Worm (Caenorhabditis elegans) whole organism, early embryonic: ENCODE data around the gene ceh-63.

Experiments
- B0310.2 ChIP-seq: sonication (generic microtip); optimal IDR thresholded peaks from 2 replicates; lab custom pipeline; 2016; ENCODE audit warnings: mild to moderate bottlenecking, missing genetic modification characterization, missing compliant biosample characterization
- F13C5.2 ChIP-seq: sonication (generic microtip); optimal IDR thresholded peaks from 2 replicates; lab custom pipeline; 2017; ENCODE audit warnings: mild to moderate bottlenecking, missing genetic modification characterization, inconsistent platforms, missing compliant biosample characterization
- aly-1 ChIP-seq: sonication (generic microtip); optimal IDR thresholded peaks from 2 replicates; lab custom pipeline; 2016; ENCODE audit warnings: missing genetic modification characterization, missing compliant biosample characterization
- ama-1 ChIP-seq: fragments of 150-350 bp; optimal IDR thresholded peaks from 2 replicates; lab custom pipeline; 2014
- ceh-13 ChIP-seq: fragments of 200-800 bp; sonication (Bioruptor generic); optimal IDR thresholded peaks from 2 replicates; lab custom pipeline; 2018; ENCODE audit warnings: mild to moderate bottlenecking, missing genetic modification characterization, missing compliant biosample characterization
- ceh-36 ChIP-seq: sonication (generic microtip); optimal IDR thresholded peaks from 2 replicates; lab custom pipeline; 2016; ENCODE audit warnings: missing genetic modification characterization, inconsistent platforms, missing compliant biosample characterization
- ets-7 ChIP-seq: sonication (generic microtip); optimal IDR thresholded peaks from 2 replicates; lab custom pipeline; 2016; ENCODE audit warnings: missing genotype, missing genetic modification characterization, missing compliant biosample characterization
- flt-1 ChIP-seq: fragments of 200-800 bp; sonication (Bioruptor generic); IDR thresholded peaks from 2 replicates; pipeline ENCODE4 v1.3.6; 2022; ENCODE audit warnings: missing genetic modification characterization, missing compliant biosample characterization
- hmbx-1 ChIP-seq: sonication (generic microtip); optimal IDR thresholded peaks from 2 replicates; lab custom pipeline; 2016; ENCODE audit warnings: mild to moderate bottlenecking, missing genetic modification characterization, missing compliant biosample characterization
- hmg-4 ChIP-seq: fragments of 200-800 bp; sonication (Bioruptor generic); optimal IDR thresholded peaks from 2 replicates; lab custom pipeline; 2018; ENCODE audit warnings: mild to moderate bottlenecking, missing genetic modification characterization, missing compliant biosample characterization
- hnd-1 ChIP-seq: sonication (generic microtip); optimal IDR thresholded peaks from 2 replicates; lab custom pipeline; 2016; ENCODE audit warnings: missing genetic modification characterization, missing compliant biosample characterization
- pes-1 ChIP-seq: fragments of 200-800 bp; sonication (Bioruptor generic); IDR thresholded peaks from 2 replicates; pipeline ENCODE4 v1.3.6; 2022; ENCODE audit warnings: missing genetic modification reagents, missing genetic modification characterization, missing compliant biosample characterization
- scrt-1 ChIP-seq: fragments of 200-800 bp; sonication (Bioruptor generic); IDR thresholded peaks from 2 replicates; pipeline ENCODE4 v1.3.6; 2022; ENCODE audit warnings: missing genetic modification characterization, missing compliant biosample characterization
- sea-1 ChIP-seq: fragments of 200-800 bp; sonication (Bioruptor generic); conservative IDR thresholded peaks from 2 replicates; pipeline ENCODE4 v1.3.6; 2022; ENCODE audit warnings: missing genetic modification characterization, missing compliant biosample characterization
- tbx-11 ChIP-seq: fragments of 200-800 bp; sonication (Bioruptor generic); IDR thresholded peaks from 2 replicates; pipeline ENCODE4 v1.3.6; 2022; ENCODE audit warnings: missing genetic modification characterization, missing compliant biosample characterization
- tbx-37 ChIP-seq: fragments of 200-800 bp; sonication (Bioruptor generic); conservative IDR thresholded peaks from 2 replicates; pipeline ENCODE4 v1.3.6; 2022; ENCODE audit warnings: missing genetic modification reagents, missing genetic modification characterization, missing compliant biosample characterization
- tra-4 ChIP-seq: sonication (generic microtip); optimal IDR thresholded peaks from 2 replicates; lab custom pipeline; 2017; ENCODE audit warnings: missing genetic modification characterization, missing compliant biosample characterization

Gene ceh-63

DNA sequence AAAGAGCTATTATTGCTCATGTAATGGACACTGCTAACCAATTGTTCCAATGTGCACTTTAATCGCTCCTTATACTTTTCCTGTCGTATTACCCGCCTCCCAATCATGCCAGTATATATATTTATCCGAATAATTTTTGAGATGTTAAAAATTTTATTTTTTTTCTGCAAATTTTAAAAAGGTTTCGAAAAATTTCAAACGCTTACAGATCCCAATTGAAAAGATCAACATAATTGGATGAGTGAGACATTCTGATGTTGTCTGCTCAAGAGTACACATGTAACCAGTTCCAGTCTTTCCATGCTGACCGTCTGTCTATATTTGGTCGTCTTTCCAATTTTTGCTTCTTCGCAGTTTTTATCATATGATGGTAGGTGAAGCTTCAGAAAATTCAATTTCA is 14.7 kb downstream of the ceh-63 start, which contains the start of gene R11G1.1:
Gene R11G1.1, plus strand, starts transcription at position 301 of the 400 bp plus-strand sequence.
- TF ChIP-seq ceh-36 (tag; lab: Kevin White, UChicago) (no peak), hmbx-1 (no peak), ama-1 (lab: Kevin White, UChicago) (no peak), scrt-1 (GFP tag; lab: Robert Waterston, UW) (no peak), F13C5.2 (tag; lab: Kevin White, UChicago) (no peak), hmg-4 (GFP tag; lab: Kevin White, UChicago) (no peak), hnd-1 (tag; lab: Kevin White, UChicago) (no peak), flt-1 (GFP tag; lab: Robert Waterston, UW) (no peak)

DNA sequence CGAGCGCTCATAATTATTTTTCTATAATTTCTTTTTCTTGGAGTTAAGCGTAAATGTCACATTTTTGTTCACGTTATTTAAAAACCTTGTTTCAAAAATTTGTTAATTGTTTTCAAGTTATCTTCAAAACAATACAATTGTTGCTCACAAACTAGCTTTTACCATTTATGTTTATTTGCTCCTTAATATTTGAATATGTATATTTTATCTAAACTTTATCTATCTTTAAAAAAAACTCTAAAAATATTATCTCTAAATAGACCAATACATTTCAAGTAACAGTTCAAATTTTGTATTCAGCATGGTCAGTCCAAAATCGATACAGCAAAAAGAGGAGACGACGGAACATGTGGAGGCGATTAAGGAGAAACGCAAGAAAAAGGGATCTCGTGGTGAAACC is 17.9 kb downstream of the ceh-63 start, which contains the start of gene R11G1.7:
Gene R11G1.7, plus strand, starts transcription at position 301 of the 400 bp plus-strand sequence.
- TF ChIP-seq ceh-36 (tag; lab: Kevin White, UChicago), result no peak
- no peak for TF ChIP-seq tbx-37 (GFP tag; lab: Robert Waterston, UW)

DNA sequence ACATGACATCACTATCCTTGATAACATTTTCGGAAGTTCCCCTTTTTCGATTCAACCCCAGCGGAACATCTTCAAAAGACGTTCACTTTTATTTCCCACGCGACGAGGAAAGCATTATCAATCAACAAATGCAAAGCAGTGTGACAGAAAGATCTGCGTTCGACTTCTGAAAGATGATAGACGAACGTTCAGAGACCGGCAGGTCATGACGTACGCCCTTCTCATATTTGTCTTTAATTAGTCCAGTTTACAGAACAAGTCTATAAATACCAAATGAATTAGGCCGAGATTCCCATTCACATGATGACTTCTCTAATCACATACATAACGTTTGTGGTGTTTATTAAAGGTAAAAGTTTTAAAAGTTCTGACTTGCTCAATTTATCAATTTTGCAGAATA is 19.2 kb downstream of the ceh-63 start, which contains the start of gene R11G1.11:
Gene R11G1.11, plus strand, starts transcription at position 301 of the 400 bp plus-strand sequence.
- TF ChIP-seq pes-1 (GFP tag; lab: Robert Waterston, UW) (no peak), tra-4 (tag; lab: Kevin White, UChicago) (no peak), ceh-36 (tag; lab: Kevin White, UChicago) (no peak), tbx-11 (GFP tag; lab: Robert Waterston, UW) (no peak), hnd-1 (tag; lab: Kevin White, UChicago) (no peak), tbx-37 (GFP tag; lab: Robert Waterston, UW) (no peak)

DNA sequence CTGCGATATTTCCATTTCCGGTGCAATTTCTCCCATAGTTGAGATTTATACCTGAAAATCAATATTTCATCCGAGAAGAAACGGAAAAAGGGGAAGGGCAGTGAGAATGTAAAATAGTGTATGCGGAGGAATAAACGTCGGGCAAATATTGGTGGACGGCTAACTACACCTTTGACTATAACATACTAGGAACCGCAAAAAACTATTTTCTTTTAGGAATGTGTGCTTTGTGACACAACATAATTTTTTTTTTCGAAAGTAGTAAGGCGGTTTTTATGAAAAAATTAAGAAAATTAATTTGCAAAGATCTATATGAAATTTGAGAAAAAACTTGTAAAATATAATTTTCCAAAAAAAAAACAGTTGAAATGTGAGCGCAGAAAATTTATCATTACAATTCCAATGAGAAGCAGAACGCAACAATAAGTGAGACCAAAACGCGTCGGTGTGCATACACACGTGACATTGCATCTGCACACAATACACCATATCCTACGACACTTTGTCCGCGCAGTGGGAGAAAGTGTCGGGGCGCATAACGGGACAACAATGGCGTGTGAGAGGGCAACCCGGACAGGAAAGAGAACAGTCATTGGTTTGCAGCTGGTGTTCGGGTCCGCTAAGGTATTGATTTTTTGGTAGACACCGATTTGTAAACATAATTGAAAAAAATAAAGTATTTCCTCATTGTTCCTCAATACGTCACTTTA is 23.6 kb downstream of the ceh-63 start, which contains the start of the genes sax-1 and R11G1.2:
Gene sax-1, minus strand, starts transcription at position 51 of the 710 bp plus-strand sequence.
Gene R11G1.2, plus strand, starts transcription at position 515 of the 710 bp plus-strand sequence.
- TF ChIP-seq hnd-1 (tag; lab: Kevin White, UChicago), result no peak
- no peak for TF ChIP-seq ceh-13 (GFP tag; lab: Kevin White, UChicago)
- no peak for TF ChIP-seq aly-1 (tag; lab: Kevin White, UChicago)
- no peak for TF ChIP-seq tbx-37 (GFP tag; lab: Robert Waterston, UW)
- TF ChIP-seq pes-1 (GFP tag; lab: Robert Waterston, UW), result no peak
- TF ChIP-seq hmg-4 (GFP tag; lab: Kevin White, UChicago), result peak; percentile 56

DNA sequence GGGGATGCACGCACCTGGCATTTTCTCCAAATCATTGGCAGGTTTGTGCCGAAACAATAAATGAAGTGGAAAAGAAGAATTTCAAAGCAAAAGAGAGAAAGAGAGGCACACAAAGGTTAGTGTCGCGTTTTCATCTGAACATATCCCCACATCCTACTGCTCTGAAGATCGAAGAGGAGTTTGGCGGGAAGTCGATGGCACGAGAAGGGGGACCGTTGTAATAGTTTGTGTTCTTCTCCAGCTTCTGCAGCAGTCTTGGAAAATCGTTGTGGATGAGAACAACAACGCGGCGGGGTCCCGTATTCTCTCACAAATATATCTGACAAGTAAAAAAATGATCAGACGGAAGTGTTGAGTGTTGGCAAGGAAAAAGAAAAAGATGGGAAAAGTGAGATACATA is 27.9 kb downstream of the ceh-63 start:
- TF ChIP-seq aly-1 (tag; lab: Kevin White, UChicago) (no peak), hnd-1 (tag; lab: Kevin White, UChicago) (no peak), hmg-4 (GFP tag; lab: Kevin White, UChicago) (no peak), scrt-1 (GFP tag; lab: Robert Waterston, UW) (no peak), pes-1 (GFP tag; lab: Robert Waterston, UW) (no peak), tbx-11 (GFP tag; lab: Robert Waterston, UW) (no peak), ceh-36 (tag; lab: Kevin White, UChicago) (no peak), tra-4 (tag; lab: Kevin White, UChicago) (no peak), F13C5.2 (tag; lab: Kevin White, UChicago) (no peak), B0310.2 (tag; lab: Kevin White, UChicago) (no peak), hmbx-1 (no peak), sea-1 (GFP tag; lab: Robert Waterston, UW) (no peak), tbx-37 (GFP tag; lab: Robert Waterston, UW) (no peak), ceh-13 (GFP tag; lab: Kevin White, UChicago) (no peak), ets-7 (no peak), flt-1 (GFP tag; lab: Robert Waterston, UW) (no peak), ama-1 (lab: Kevin White, UChicago) (no peak)

DNA sequence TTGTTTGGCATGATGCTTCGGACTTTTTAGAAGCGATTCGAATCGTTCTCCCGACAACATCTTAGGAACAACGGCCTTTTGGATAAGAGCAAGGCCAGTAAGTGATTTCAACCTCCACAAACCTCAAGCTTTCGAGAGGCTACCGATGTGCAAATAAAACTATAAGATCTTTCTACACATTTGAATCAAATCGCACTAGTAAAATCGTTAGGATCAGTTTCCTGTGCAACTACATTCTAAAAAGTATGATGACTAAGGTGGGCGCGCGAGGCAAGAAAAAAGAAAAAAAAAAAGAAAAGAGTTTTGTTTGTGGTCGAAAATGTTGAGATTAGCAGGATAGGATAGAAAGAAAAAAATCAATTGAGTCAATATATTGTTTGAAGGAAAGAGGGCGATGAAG is 29.1 kb downstream of the ceh-63 start, which contains the start of gene tmem-24:
Gene tmem-24, minus strand, starts transcription at position 101 of the 400 bp plus-strand sequence.
- TF ChIP-seq ama-1 (lab: Kevin White, UChicago) (no peak), sea-1 (GFP tag; lab: Robert Waterston, UW) (no peak), hmbx-1 (no peak), aly-1 (tag; lab: Kevin White, UChicago) (no peak), hmg-4 (GFP tag; lab: Kevin White, UChicago) (no peak)

DNA sequence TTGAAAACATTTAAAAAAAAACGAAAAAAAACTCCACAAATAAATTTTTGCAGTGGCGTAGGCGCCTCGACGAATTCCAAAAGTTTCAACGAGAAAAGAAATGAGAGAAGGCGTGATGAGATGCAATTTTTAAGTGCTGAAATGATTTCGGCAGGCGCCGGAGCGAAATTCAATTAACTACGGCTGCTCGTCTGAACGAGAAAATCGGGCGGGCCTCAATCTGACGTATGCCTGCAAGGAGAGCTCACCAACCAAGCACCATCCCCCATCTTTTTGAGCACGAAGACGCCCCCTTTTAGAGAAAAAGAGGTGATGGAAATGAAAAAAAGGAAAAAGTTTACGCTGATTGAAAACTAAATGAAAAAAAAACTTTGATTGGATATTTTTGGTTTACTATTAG is 39.1 kb downstream of the ceh-63 start:
- no peak for TF ChIP-seq scrt-1 (GFP tag; lab: Robert Waterston, UW)
- TF ChIP-seq hnd-1 (tag; lab: Kevin White, UChicago), result no peak
- TF ChIP-seq pes-1 (GFP tag; lab: Robert Waterston, UW), result no peak
- TF ChIP-seq ceh-36 (tag; lab: Kevin White, UChicago), result no peak
- TF ChIP-seq B0310.2 (tag; lab: Kevin White, UChicago), result no peak
- no peak for TF ChIP-seq ama-1 (lab: Kevin White, UChicago)
- TF ChIP-seq tra-4 (tag; lab: Kevin White, UChicago), result no peak
- TF ChIP-seq hmg-4 (GFP tag; lab: Kevin White, UChicago), result no peak
- TF ChIP-seq hmbx-1, result no peak
- TF ChIP-seq tbx-11 (GFP tag; lab: Robert Waterston, UW), result no peak
- no peak for TF ChIP-seq flt-1 (GFP tag; lab: Robert Waterston, UW)
